Worm (Caenorhabditis elegans) whole organism, mixed stage, embryonic: ENCODE measurements around the gene C05B5.2.

Experiments used
- M03D4.4 ChIP-seq: sonication (generic microtip); optimal IDR thresholded peaks from 2 replicates; lab custom pipeline; 2017; ENCODE audit warnings: mild to moderate bottlenecking, missing genetic modification characterization, missing compliant biosample characterization
- bed-3 ChIP-seq: fragments of 200-800 bp; sonication (Bioruptor generic); optimal IDR thresholded peaks from 3 replicates; lab custom pipeline; 2018; ENCODE audit warnings: mild to moderate bottlenecking, missing genetic modification characterization, moderate library complexity, missing compliant biosample characterization
- ceh-39 ChIP-seq: fragments of 150-350 bp; optimal IDR thresholded peaks from 2 replicates; lab custom pipeline; 2014; ENCODE audit warnings: missing biosample characterization, missing genetic modification characterization
- ceh-43 ChIP-seq: fragments of 200-800 bp; sonication (Bioruptor generic); optimal IDR thresholded peaks from 2 replicates; lab custom pipeline; 2018; ENCODE audit warnings: mild to moderate bottlenecking, missing genetic modification characterization, moderate library complexity, missing compliant biosample characterization
- ceh-83 ChIP-seq: fragments of 200-800 bp; sonication (Bioruptor generic); optimal IDR thresholded peaks from 2 replicates; lab custom pipeline; 2018; ENCODE audit warnings: mild to moderate bottlenecking, missing genetic modification characterization, missing compliant biosample characterization
- ces-1 ChIP-seq: fragments of 150-350 bp; optimal IDR thresholded peaks from 2 replicates; lab custom pipeline; 2014; ENCODE audit warnings: missing biosample characterization, missing genetic modification reagents, missing genetic modification characterization
- cnd-1 ChIP-seq: fragments of 200-800 bp; sonication (Bioruptor generic); optimal IDR thresholded peaks from 2 replicates; lab custom pipeline; 2018; ENCODE audit warnings: mild to moderate bottlenecking, missing genetic modification characterization, missing compliant biosample characterization
- elt-1 ChIP-seq: sonication (generic microtip); optimal IDR thresholded peaks from 2 replicates; lab custom pipeline; 2017; ENCODE audit warnings: missing genetic modification characterization, mild to moderate bottlenecking, missing compliant biosample characterization, antibody characterized with exemption, moderate library complexity, borderline replicate concordance; ENCODE audit not compliant: insufficient read depth
- flh-1 ChIP-seq: fragments of 200-800 bp; sonication (Bioruptor generic); optimal IDR thresholded peaks from 2 replicates; lab custom pipeline; 2018; ENCODE audit warnings: mild to moderate bottlenecking, missing genetic modification characterization, moderate library complexity, missing compliant biosample characterization
- ham-2 ChIP-seq: fragments of 200-800 bp; sonication (Bioruptor generic); optimal IDR thresholded peaks from 2 replicates; lab custom pipeline; 2018; ENCODE audit warnings: mild to moderate bottlenecking, missing genetic modification characterization, missing compliant biosample characterization
- hlh-1 ChIP-seq: fragments of 150-350 bp; optimal IDR thresholded peaks from 2 replicates; lab custom pipeline; 2014; ENCODE audit warnings: missing biosample characterization, missing genetic modification reagents, missing genetic modification characterization
- lin-32 ChIP-seq: fragments of 200-800 bp; sonication (Bioruptor generic); optimal IDR thresholded peaks from 2 replicates; lab custom pipeline; 2018; ENCODE audit warnings: mild to moderate bottlenecking, missing genetic modification characterization, missing compliant biosample characterization
- lsy-2 ChIP-seq: fragments of 150-350 bp; optimal IDR thresholded peaks from 2 replicates; lab custom pipeline; 2014; ENCODE audit warnings: missing biosample characterization, missing genetic modification characterization
- mab-5 ChIP-seq: fragments of 150-350 bp; optimal IDR thresholded peaks from 2 replicates; lab custom pipeline; 2014; ENCODE audit warnings: missing biosample characterization, missing genetic modification characterization
- mep-1 ChIP-seq: fragments of 150-350 bp; optimal IDR thresholded peaks from 2 replicates; lab custom pipeline; 2017; ENCODE audit warnings: missing biosample characterization, missing genetic modification reagents, missing genetic modification characterization, inconsistent platforms
- mls-2 ChIP-seq: sonication (generic microtip); optimal IDR thresholded peaks from 2 replicates; lab custom pipeline; 2016; ENCODE audit warnings: mild to moderate bottlenecking, missing genetic modification characterization, moderate library complexity, missing compliant biosample characterization
- nhr-12 ChIP-seq: fragments of 150-350 bp; optimal IDR thresholded peaks from 2 replicates; lab custom pipeline; 2014; ENCODE audit warnings: missing biosample characterization, missing genetic modification characterization
- nhr-2 ChIP-seq: fragments of 150-350 bp; optimal IDR thresholded peaks from 2 replicates; lab custom pipeline; 2014; ENCODE audit warnings: missing biosample characterization, missing genetic modification characterization
- nhr-237 ChIP-seq: fragments of 150-350 bp; optimal IDR thresholded peaks from 2 replicates; lab custom pipeline; 2014; ENCODE audit warnings: missing biosample characterization, missing genetic modification characterization
- pha-4 ChIP-seq: fragments of 150-350 bp; optimal IDR thresholded peaks from 2 replicates; lab custom pipeline; 2018; ENCODE audit warnings: missing biosample characterization, missing genetic modification reagents, missing genetic modification characterization
- snpc-4 ChIP-seq: fragments of 150-350 bp; optimal IDR thresholded peaks from 2 replicates; lab custom pipeline; 2014; ENCODE audit warnings: missing biosample characterization, missing genetic modification characterization
- sptf-1 ChIP-seq: sonication (generic microtip); optimal IDR thresholded peaks from 2 replicates; lab custom pipeline; 2017; ENCODE audit warnings: mild to moderate bottlenecking, missing genetic modification characterization, moderate library complexity, missing compliant biosample characterization
- tbx-8 ChIP-seq: fragments of 200-800 bp; sonication (Bioruptor generic); optimal IDR thresholded peaks from 2 replicates; lab custom pipeline; 2018; ENCODE audit warnings: mild to moderate bottlenecking, missing genetic modification characterization, moderate library complexity, missing compliant biosample characterization
- unc-120 ChIP-seq: sonication (generic microtip); optimal IDR thresholded peaks from 2 replicates; lab custom pipeline; 2017; ENCODE audit warnings: missing genetic modification characterization, missing compliant biosample characterization; ENCODE audit not compliant: poor library complexity, severe bottlenecking
- unc-39 ChIP-seq: fragments of 150-350 bp; optimal IDR thresholded peaks from 2 replicates; lab custom pipeline; 2014; ENCODE audit warnings: missing biosample characterization, missing genetic modification characterization
- unc-62 ChIP-seq: fragments of 150-350 bp; optimal IDR thresholded peaks from 2 replicates; lab custom pipeline; 2014; ENCODE audit warnings: missing biosample characterization, missing genetic modification reagents, missing genetic modification characterization
- zip-8 ChIP-seq: fragments of 150-350 bp; optimal IDR thresholded peaks from 2 replicates; lab custom pipeline; 2014; ENCODE audit warnings: missing biosample characterization, missing genetic modification characterization
- ztf-11 ChIP-seq: fragments of 150-350 bp; optimal IDR thresholded peaks from 2 replicates; lab custom pipeline; 2014; ENCODE audit warnings: missing biosample characterization, missing genetic modification characterization

The C05B5.2 gene

DNA sequence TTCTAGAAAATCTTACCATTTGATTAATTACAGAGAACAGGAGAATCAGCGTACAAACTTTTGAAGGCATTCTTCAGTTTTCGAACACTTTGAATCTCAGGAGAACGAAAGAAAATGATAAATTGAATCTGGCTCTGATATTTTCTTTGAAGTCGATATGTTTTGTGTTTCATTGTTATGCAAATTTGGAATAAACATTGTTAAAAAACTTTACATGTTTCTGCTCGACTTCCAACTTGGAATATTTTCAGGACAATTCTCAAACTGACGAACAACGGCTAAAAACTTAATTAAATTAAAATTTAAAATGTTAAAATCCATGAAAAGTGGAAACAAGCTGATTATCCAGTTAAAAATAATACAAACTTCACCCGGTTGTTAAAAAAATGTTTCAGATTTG lies 12.0 kb downstream of the C05B5.2 start, which contains the start of gene C05B5.1:
Gene C05B5.1 (minus strand): TSS at position 101 of the 400 bp plus-strand sequence.
- no peak for TF ChIP-seq unc-39 (tag; lab: Kevin White, UChicago)
- TF ChIP-seq nhr-237 (tag; lab: Kevin White, UChicago): no peak
- TF ChIP-seq nhr-12 (tag; lab: Kevin White, UChicago): no peak
- TF ChIP-seq unc-120 (tag; lab: Kevin White, UChicago): no peak
- TF ChIP-seq ceh-83 (GFP tag; lab: Kevin White, UChicago): no peak
- TF ChIP-seq mab-5: no peak
- no peak for TF ChIP-seq zip-8 (tag; lab: Kevin White, UChicago)
- TF ChIP-seq nhr-2 (tag; lab: Kevin White, UChicago): no peak
- no peak for TF ChIP-seq snpc-4 (tag; lab: Kevin White, UChicago)
- TF ChIP-seq mep-1 (tag; lab: Kevin White, UChicago): no peak

DNA sequence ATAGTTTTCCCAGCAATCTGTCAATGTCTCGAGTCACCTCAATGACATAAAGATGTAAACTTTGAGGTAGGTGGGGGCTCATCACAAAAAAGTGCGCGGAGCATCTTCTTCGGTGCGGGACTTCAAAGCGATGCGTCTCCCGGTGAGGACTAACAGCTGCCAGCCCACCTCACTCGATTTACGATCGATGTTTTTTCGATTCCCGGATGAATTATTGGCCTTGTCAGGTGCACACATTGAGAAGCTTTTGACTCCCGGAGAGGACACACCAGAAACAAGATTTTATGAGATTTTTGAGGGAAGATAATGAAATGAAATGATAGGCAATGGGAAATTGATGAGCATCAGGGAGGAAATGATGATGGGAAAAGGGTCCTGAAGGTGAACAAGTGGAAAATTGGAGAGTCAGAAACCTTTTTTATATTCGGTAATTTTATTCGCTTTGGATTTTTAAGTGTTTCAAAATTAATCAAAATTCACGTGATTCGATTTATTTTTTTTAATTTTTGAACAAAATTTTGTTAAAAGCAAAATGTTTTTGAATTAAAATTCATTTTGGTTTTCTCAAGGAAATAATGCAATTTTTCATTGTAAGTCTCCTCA lies 13.4 kb downstream of the C05B5.2 start, which contains the start of gene C05B5.12:
Gene C05B5.12 (plus strand): TSS at position 553 of the 603 bp plus-strand sequence.
- peak; percentile 7 for TF ChIP-seq mab-5
- TF ChIP-seq unc-120 (tag; lab: Kevin White, UChicago): peak; percentile 88
- TF ChIP-seq unc-62: peak; percentile 81
- TF ChIP-seq lsy-2: no peak
- peak; percentile 92 for TF ChIP-seq hlh-1 (tag; lab: Kevin White, UChicago)

DNA sequence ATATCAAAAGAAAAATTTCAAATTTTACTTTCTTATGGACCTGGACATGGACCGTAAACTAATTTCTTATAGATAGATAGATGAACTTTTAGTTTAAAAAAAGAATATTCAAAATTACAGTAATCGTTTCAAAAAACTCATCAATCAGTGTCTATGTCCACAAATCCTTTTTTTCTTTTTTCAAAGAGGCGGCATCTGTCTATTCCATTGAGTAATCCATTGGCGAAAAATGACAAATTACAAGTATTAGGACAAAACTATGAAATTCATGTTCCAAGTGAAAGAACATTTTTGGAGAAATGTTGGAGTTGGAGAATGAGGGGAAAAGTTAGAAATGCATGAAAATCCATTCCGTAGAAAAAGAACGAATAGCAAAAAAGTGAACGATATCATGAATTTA lies 14.8 kb downstream of the C05B5.2 start:
- no peak for TF ChIP-seq lin-32
- TF ChIP-seq ham-2 (GFP tag; lab: Kevin White, UChicago): no peak
- no peak for TF ChIP-seq nhr-237 (tag; lab: Kevin White, UChicago)
- TF ChIP-seq ces-1 (GFP tag; lab: Kevin White, UChicago): no peak
- no peak for TF ChIP-seq ceh-39 (tag; lab: Kevin White, UChicago)
- TF ChIP-seq ceh-83 (GFP tag; lab: Kevin White, UChicago): no peak
- TF ChIP-seq M03D4.4: no peak
- TF ChIP-seq flh-1 (GFP tag; lab: Kevin White, UChicago): no peak
- no peak for TF ChIP-seq sptf-1 (tag; lab: Kevin White, UChicago)
- no peak for TF ChIP-seq ceh-43 (GFP tag; lab: Kevin White, UChicago)
- no peak for TF ChIP-seq bed-3 (GFP tag; lab: Kevin White, UChicago)
- no peak for TF ChIP-seq ztf-11
- no peak for TF ChIP-seq cnd-1
- no peak for TF ChIP-seq hlh-1 (tag; lab: Kevin White, UChicago)

ce11 chrIII:9984604-9985003 lies 15.7 kb downstream of the C05B5.2 start:
- TF ChIP-seq snpc-4 (tag; lab: Kevin White, UChicago) (no peak), ztf-11 (no peak), zip-8 (tag; lab: Kevin White, UChicago) (no peak), nhr-237 (tag; lab: Kevin White, UChicago) (no peak), unc-120 (tag; lab: Kevin White, UChicago) (no peak), bed-3 (GFP tag; lab: Kevin White, UChicago) (no peak), mls-2 (tag; lab: Kevin White, UChicago) (no peak), pha-4 (tag; lab: Kevin White, UChicago) (no peak), tbx-8 (GFP tag; lab: Kevin White, UChicago) (no peak), elt-1 (tag; lab: Kevin White, UChicago) (no peak), unc-39 (tag; lab: Kevin White, UChicago) (no peak), nhr-12 (tag; lab: Kevin White, UChicago) (no peak), sptf-1 (tag; lab: Kevin White, UChicago) (no peak), ces-1 (GFP tag; lab: Kevin White, UChicago) (no peak)

DNA sequence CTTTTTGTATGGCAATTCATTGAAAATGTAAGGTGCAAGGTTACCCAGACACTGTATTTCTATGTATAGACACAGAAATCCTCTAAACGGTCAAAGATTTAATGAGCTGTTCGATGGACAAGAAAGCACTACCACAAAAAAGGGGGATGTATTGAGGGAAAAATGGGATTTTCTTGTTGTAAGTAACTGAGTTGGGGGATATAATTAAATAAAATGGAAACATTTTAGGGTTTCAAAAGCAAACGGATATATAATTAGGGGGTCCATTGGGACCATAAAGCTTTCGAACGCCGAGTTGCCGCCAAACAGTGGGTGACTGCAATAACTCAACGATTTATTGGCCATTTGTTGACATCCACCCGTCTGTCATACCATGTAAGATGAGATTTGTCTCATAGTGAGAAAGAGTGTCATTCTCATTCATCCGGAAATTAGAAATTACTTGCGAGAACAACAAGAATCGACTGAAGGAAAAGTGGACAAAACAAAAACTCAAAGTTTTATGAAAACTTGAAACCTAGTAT lies 18.1 kb downstream of the C05B5.2 start:
- TF ChIP-seq zip-8 (tag; lab: Kevin White, UChicago) (no peak), ces-1 (GFP tag; lab: Kevin White, UChicago) (peak; percentile 64), unc-39 (tag; lab: Kevin White, UChicago) (no peak), unc-62 (peak; percentile 55)
